Worm (Caenorhabditis elegans) whole organism, early embryonic: ENCODE data around the gene F26F12.5.

Experiments
- B0310.2 ChIP-seq: sonication (generic microtip); optimal IDR thresholded peaks from 2 replicates; lab custom pipeline; 2016; ENCODE audit warnings: mild to moderate bottlenecking, missing genetic modification characterization, missing compliant biosample characterization
- aly-1 ChIP-seq: sonication (generic microtip); optimal IDR thresholded peaks from 2 replicates; lab custom pipeline; 2016; ENCODE audit warnings: missing genetic modification characterization, missing compliant biosample characterization
- ama-1 ChIP-seq: fragments of 150-350 bp; optimal IDR thresholded peaks from 2 replicates; lab custom pipeline; 2014
- ceh-13 ChIP-seq: fragments of 200-800 bp; sonication (Bioruptor generic); optimal IDR thresholded peaks from 2 replicates; lab custom pipeline; 2018; ENCODE audit warnings: mild to moderate bottlenecking, missing genetic modification characterization, missing compliant biosample characterization
- flt-1 ChIP-seq: fragments of 200-800 bp; sonication (Bioruptor generic); IDR thresholded peaks from 2 replicates; pipeline ENCODE4 v1.3.6; 2022; ENCODE audit warnings: missing genetic modification characterization, missing compliant biosample characterization
- hmbx-1 ChIP-seq: sonication (generic microtip); optimal IDR thresholded peaks from 2 replicates; lab custom pipeline; 2016; ENCODE audit warnings: mild to moderate bottlenecking, missing genetic modification characterization, missing compliant biosample characterization
- hmg-4 ChIP-seq: fragments of 200-800 bp; sonication (Bioruptor generic); optimal IDR thresholded peaks from 2 replicates; lab custom pipeline; 2018; ENCODE audit warnings: mild to moderate bottlenecking, missing genetic modification characterization, missing compliant biosample characterization
- hnd-1 ChIP-seq: sonication (generic microtip); optimal IDR thresholded peaks from 2 replicates; lab custom pipeline; 2016; ENCODE audit warnings: missing genetic modification characterization, missing compliant biosample characterization
- pes-1 ChIP-seq: fragments of 200-800 bp; sonication (Bioruptor generic); IDR thresholded peaks from 2 replicates; pipeline ENCODE4 v1.3.6; 2022; ENCODE audit warnings: missing genetic modification reagents, missing genetic modification characterization, missing compliant biosample characterization
- scrt-1 ChIP-seq: fragments of 200-800 bp; sonication (Bioruptor generic); IDR thresholded peaks from 2 replicates; pipeline ENCODE4 v1.3.6; 2022; ENCODE audit warnings: missing genetic modification characterization, missing compliant biosample characterization
- sea-1 ChIP-seq: fragments of 200-800 bp; sonication (Bioruptor generic); conservative IDR thresholded peaks from 2 replicates; pipeline ENCODE4 v1.3.6; 2022; ENCODE audit warnings: missing genetic modification characterization, missing compliant biosample characterization
- tbx-11 ChIP-seq: fragments of 200-800 bp; sonication (Bioruptor generic); IDR thresholded peaks from 2 replicates; pipeline ENCODE4 v1.3.6; 2022; ENCODE audit warnings: missing genetic modification characterization, missing compliant biosample characterization
- tra-4 ChIP-seq: sonication (generic microtip); optimal IDR thresholded peaks from 2 replicates; lab custom pipeline; 2017; ENCODE audit warnings: missing genetic modification characterization, missing compliant biosample characterization

ce11 chrV:5816470-5817061, 48.4 kb downstream of the F26F12.5 start:
- TF ChIP-seq ama-1 (no peak), B0310.2 (tag; lab: Kevin White, UChicago) (no peak), tbx-11 (GFP tag; lab: Robert Waterston, UW) (no peak), tra-4 (tag; lab: Kevin White, UChicago) (no peak), hmbx-1 (tag; lab: Kevin White, UChicago) (no peak), pes-1 (GFP tag; lab: Robert Waterston, UW) (no peak), ceh-13 (GFP tag; lab: Kevin White, UChicago) (no peak), hnd-1 (tag; lab: Kevin White, UChicago) (no peak), flt-1 (no peak), aly-1 (tag; lab: Kevin White, UChicago) (no peak), scrt-1 (GFP tag; lab: Robert Waterston, UW) (no peak), sea-1 (GFP tag; lab: Robert Waterston, UW) (no peak), hmg-4 (no peak)
